Worm (Caenorhabditis elegans): ENCODE results near the gene grd-14.

Gene grd-14

ce11 chrX:8473468-8473867 is 26.4 kb upstream of the grd-14 start:
- peak; percentile 98 for TF ChIP-seq pqm-1 (tag; optimal IDR thresholded peaks at IDR 0.05)
- peak; percentile 87 for TF ChIP-seq nhr-28 (tag; optimal IDR thresholded peaks at IDR 0.05)
- TF ChIP-seq nhr-102 (tag; optimal IDR thresholded peaks at IDR 0.05) = peak; percentile 85
- TF ChIP-seq pha-4 (GFP tag; IDR thresholded peaks at IDR 0.05) = peak; percentile 55
- TF ChIP-seq pha-4 (tag; optimal IDR thresholded peaks at IDR 0.05) = no peak
- no peak for TF ChIP-seq nhr-111 (GFP tag; optimal IDR thresholded peaks at IDR 0.05)
- TF ChIP-seq nhr-41 (GFP tag; IDR thresholded peaks at IDR 0.05) = peak; percentile 47; the same call in 1 of the 2 replicates
- TF ChIP-seq T26A8.4 (GFP tag; IDR thresholded peaks at IDR 0.05) = no peak
- TF ChIP-seq ceh-44 (GFP tag; IDR thresholded peaks at IDR 0.05) = no peak
- peak; percentile 90 for TF ChIP-seq aha-1 (tag)
- peak; percentile 89 for TF ChIP-seq hlh-11 (tag; optimal IDR thresholded peaks at IDR 0.05)
- peak; percentile 63 for TF ChIP-seq nhr-10 (tag; optimal IDR thresholded peaks at IDR 0.05)
- no peak for TF ChIP-seq spr-1 (tag; optimal IDR thresholded peaks at IDR 0.05)
- TF ChIP-seq dmd-8 (GFP tag; IDR thresholded peaks at IDR 0.05) = no peak
- TF ChIP-seq ama-1 (optimal IDR thresholded peaks at IDR 0.05) = no peak
- no peak for TF ChIP-seq zag-1 (tag; optimal IDR thresholded peaks at IDR 0.05)
- TF ChIP-seq mdt-29 (GFP tag; IDR thresholded peaks at IDR 0.05) = 0 out of 2 replicates have a peak, but pooled peaks have one; percentile 38
- TF ChIP-seq madf-9 (GFP tag; conservative IDR thresholded peaks at IDR 0.05) = no peak
- TF ChIP-seq ZK546.5 (tag; optimal IDR thresholded peaks at IDR 0.05) = no peak
- TF ChIP-seq ces-1 (GFP tag; optimal IDR thresholded peaks at IDR 0.05) = no peak
- peak in 1 of 2 experiments; percentile 19 for TF ChIP-seq daf-16 (GFP tag; optimal IDR thresholded peaks at IDR 0.05)
- peak; percentile 96 for TF ChIP-seq daf-16 (tag; optimal IDR thresholded peaks at IDR 0.05)
- no peak for TF ChIP-seq R02D3.7 (tag; optimal IDR thresholded peaks at IDR 0.05)
- no peak for TF ChIP-seq lin-15B (tag; optimal IDR thresholded peaks at IDR 0.05)
- TF ChIP-seq nhr-77 (tag; optimal IDR thresholded peaks at IDR 0.05) = peak; percentile 94
- TF ChIP-seq nhr-42 (GFP tag; IDR thresholded peaks at IDR 0.05) = no peak
- no peak for TF ChIP-seq ceh-28 (tag; optimal IDR thresholded peaks at IDR 0.05)
- TF ChIP-seq nhr-6 (tag; optimal IDR thresholded peaks at IDR 0.05) = peak; percentile 67
- TF ChIP-seq nhr-48 (tag; optimal IDR thresholded peaks at IDR 0.05) = peak; percentile 83
- TF ChIP-seq fos-1 (tag; optimal IDR thresholded peaks at IDR 0.05) = no peak
- TF ChIP-seq hlh-30 (tag; optimal IDR thresholded peaks at IDR 0.05; ENCODE audit: insufficient read depth) = peak; percentile 61
- TF ChIP-seq T20F7.1 (GFP tag; optimal IDR thresholded peaks at IDR 0.05) = peak; percentile 60
- TF ChIP-seq zip-11 (GFP tag; IDR thresholded peaks at IDR 0.05) = no peak
- peak; percentile 79; the same call in 1 of the 2 replicates for TF ChIP-seq lin-1 (GFP tag; IDR thresholded peaks at IDR 0.05)
- peak; percentile 79 for TF ChIP-seq mep-1 (tag; optimal IDR thresholded peaks at IDR 0.05)
- no peak for TF ChIP-seq Y5F2A.4 (GFP tag; optimal IDR thresholded peaks at IDR 0.05)
- peak; percentile 7 for TF ChIP-seq mes-2 (tag; optimal IDR thresholded peaks at IDR 0.05; ENCODE audit: poor library complexity, severe bottlenecking)
- TF ChIP-seq nhr-237 (tag; optimal IDR thresholded peaks at IDR 0.05) = no peak
- no peak for TF ChIP-seq cey-2 (tag; optimal IDR thresholded peaks at IDR 0.05; ENCODE audit: borderline replicate concordance, insufficient read depth)
- TF ChIP-seq dve-1 (tag; optimal IDR thresholded peaks at IDR 0.05; ENCODE audit: insufficient read depth) = peak; percentile 97
- TF ChIP-seq lsy-2 (tag; optimal IDR thresholded peaks at IDR 0.05) = peak in 1 of 2 experiments; percentile 45
- TF ChIP-seq gei-8 (GFP tag; optimal IDR thresholded peaks at IDR 0.05) = no peak
- TF ChIP-seq zip-2 (tag; optimal IDR thresholded peaks at IDR 0.05) = no peak
- peak; percentile 97 for TF ChIP-seq dmd-6 (GFP tag; IDR thresholded peaks at IDR 0.05)
- peak in 1 of 2 experiments; percentile 79 for TF ChIP-seq hif-1 (tag; optimal IDR thresholded peaks at IDR 0.05)
- TF ChIP-seq ztf-7 (tag; optimal IDR thresholded peaks at IDR 0.05) = peak; percentile 76
- TF ChIP-seq daf-8 (GFP tag; IDR thresholded peaks at IDR 0.05) = no peak
- no peak for TF ChIP-seq Y75B8A.6 (GFP tag; IDR thresholded peaks at IDR 0.05)
- TF ChIP-seq unc-39 (tag; optimal IDR thresholded peaks at IDR 0.05) = no peak
- TF ChIP-seq dmd-9 (GFP tag; IDR thresholded peaks at IDR 0.05) = no peak
- TF ChIP-seq tra-1 (GFP tag; IDR thresholded peaks at IDR 0.05) = peak; percentile 67; the same call in 1 of the 2 replicates
- no peak for TF ChIP-seq F49E8.2 (tag; optimal IDR thresholded peaks at IDR 0.05; ENCODE audit: borderline replicate concordance)
